Worm (Caenorhabditis elegans) whole organism, L1 larva: Measurements from ENCODE around the gene Y56A3A.2.

Experiments used
- efl-1 ChIP-seq, 4 experiments: fragments of 150-350 bp; optimal IDR thresholded peaks in 3 of 4; peaks in 1 of 4; 1 replicate in 1 of 4; 2 replicates in 3 of 4; lab custom pipeline; 2014; ENCODE audit warnings: missing biosample characterization in 2 of 4, missing genetic modification characterization in 2 of 4, missing genetic modification reagents in 2 of 4
- egl-27 ChIP-seq, 2 experiments: fragments of 150-350 bp in 1 of 2; sonication (generic microtip); optimal IDR thresholded peaks; 3 replicates each; lab custom pipeline; 2017 to 2018; ENCODE audit warnings: missing biosample characterization in 2 of 2, missing genetic modification characterization in 2 of 2, missing genetic modification reagents in 2 of 2
- fkh-10 ChIP-seq: sonication (generic microtip); optimal IDR thresholded peaks from 2 replicates; lab custom pipeline; 2017; ENCODE audit warnings: missing biosample characterization, missing genetic modification reagents, missing genetic modification characterization
- isw-1 ChIP-seq: fragments of 200-800 bp; sonication (Bioruptor generic); IDR thresholded peaks from 2 replicates; pipeline ENCODE4 v1.3.6; 2022; ENCODE audit warnings: missing genetic modification characterization, missing compliant biosample characterization
- jun-1 ChIP-seq: fragments of 150-350 bp; optimal IDR thresholded peaks from 2 replicates; lab custom pipeline; 2014; ENCODE audit warnings: missing biosample characterization, missing genetic modification reagents, missing genetic modification characterization
- lin-39 ChIP-seq: fragments of 150-350 bp; optimal IDR thresholded peaks from 2 replicates; lab custom pipeline; 2014; ENCODE audit warnings: missing biosample characterization, missing genetic modification reagents, missing genetic modification characterization
- lsy-2 ChIP-seq, 2 experiments: fragments of 150-350 bp; optimal IDR thresholded peaks; 2 replicates each; lab custom pipeline; 2014; ENCODE audit warnings: missing biosample characterization in 2 of 2, missing genetic modification characterization in 2 of 2
- nhr-90 ChIP-seq: sonication (generic microtip); optimal IDR thresholded peaks from 2 replicates; lab custom pipeline; 2016; ENCODE audit warnings: mild to moderate bottlenecking, missing genetic modification characterization, missing compliant biosample characterization; ENCODE audit not compliant: poor library complexity
- pqm-1 ChIP-seq: sonication (generic microtip); optimal IDR thresholded peaks from 3 replicates; lab custom pipeline; 2017; ENCODE audit warnings: missing biosample characterization, missing genetic modification characterization
- unc-86 ChIP-seq: sonication (generic microtip); optimal IDR thresholded peaks from 2 replicates; lab custom pipeline; 2016; ENCODE audit warnings: missing genetic modification characterization, missing compliant biosample characterization

ce11 chrIII:11810447-11810846 is 51.6 kb downstream of the Y56A3A.2 start, which contains the start of gene C18D11.6:
- no peak for TF ChIP-seq lin-39 (tag; lab: Kevin White, UChicago)
- no peak for TF ChIP-seq lsy-2 (tag; optimal IDR thresholded peaks at IDR 0.05; lab: Kevin White, UChicago)
- TF ChIP-seq isw-1 (GFP tag; lab: Robert Waterston, UW) = no peak
- no peak for TF ChIP-seq egl-27 (tag; optimal IDR thresholded peaks at IDR 0.05; lab: Kevin White, UChicago)
- TF ChIP-seq jun-1 = no peak
- TF ChIP-seq unc-86 = no peak
- TF ChIP-seq fkh-10 (GFP tag; lab: Kevin White, UChicago) = no peak
- no peak for TF ChIP-seq pqm-1 (tag; lab: Kevin White, UChicago)
- no peak for TF ChIP-seq nhr-90 (tag; lab: Kevin White, UChicago)
- TF ChIP-seq efl-1 (optimal IDR thresholded peaks at IDR 0.05; lab: Kevin White, UChicago) = no peak
- peak in 1 of 2 experiments; percentile 64 for TF ChIP-seq efl-1 (GFP tag; optimal IDR thresholded peaks at IDR 0.05 in 1 of 2; lab: Kevin White, UChicago)
